Worm (Caenorhabditis elegans) whole organism, young adult: Measurements from ENCODE around the gene C03H5.9.

Experiments used
- B0261.1 ChIP-seq: sonication (generic microtip); optimal IDR thresholded peaks from 2 replicates; lab custom pipeline; 2016; ENCODE audit warnings: mild to moderate bottlenecking, missing genetic modification characterization, moderate library complexity, missing compliant biosample characterization
- B0336.3 ChIP-seq: fragments of 200-800 bp; sonication (Bioruptor generic); IDR thresholded peaks from 2 replicates; pipeline ENCODE4 v1.3.6; 2022; ENCODE audit warnings: missing genetic modification characterization, missing compliant biosample characterization
- D2030.7 ChIP-seq: fragments of 200-800 bp; sonication (Bioruptor generic); IDR thresholded peaks from 2 replicates; pipeline ENCODE4 v1.3.6; 2022; ENCODE audit warnings: missing genetic modification reagents, missing genetic modification characterization, missing compliant biosample characterization
- F23B12.7 ChIP-seq: sonication (generic microtip); optimal IDR thresholded peaks from 2 replicates; lab custom pipeline; 2017; ENCODE audit warnings: missing genetic modification characterization, mild to moderate bottlenecking, missing compliant biosample characterization, antibody characterized with exemption, moderate library complexity; ENCODE audit not compliant: insufficient read depth
- F33H1.4 ChIP-seq: fragments of 200-800 bp; sonication (Bioruptor generic); IDR thresholded peaks from 2 replicates; pipeline ENCODE4 v1.3.6; 2022; ENCODE audit warnings: missing genetic modification reagents, missing genetic modification characterization, missing compliant biosample characterization
- F49E8.2 ChIP-seq: sonication (generic microtip); optimal IDR thresholded peaks from 3 replicates; lab custom pipeline; 2017; ENCODE audit warnings: missing genetic modification characterization, mild to moderate bottlenecking, missing compliant biosample characterization, antibody characterized with exemption, moderate library complexity; ENCODE audit not compliant: insufficient read depth
- F57C9.4 ChIP-seq: sonication (generic microtip); optimal IDR thresholded peaks from 2 replicates; lab custom pipeline; 2017; ENCODE audit warnings: mild to moderate bottlenecking, missing genetic modification characterization, missing compliant biosample characterization
- K12H6.12 ChIP-seq: fragments of 200-800 bp; sonication (Bioruptor generic); optimal IDR thresholded peaks from 2 replicates; lab custom pipeline; 2018; ENCODE audit warnings: mild to moderate bottlenecking, missing genetic modification characterization, missing compliant biosample characterization
- T26A5.8 ChIP-seq: sonication (generic microtip); optimal IDR thresholded peaks from 2 replicates; lab custom pipeline; 2016; ENCODE audit warnings: missing genetic modification characterization, missing compliant biosample characterization
- Y79H2A.3 ChIP-seq: fragments of 200-800 bp; sonication (Bioruptor generic); conservative IDR thresholded peaks from 2 replicates; pipeline ENCODE4 v1.3.6; 2022; ENCODE audit warnings: missing genetic modification reagents, missing genetic modification characterization, missing compliant biosample characterization
- Y95B8A.8 ChIP-seq: fragments of 200-800 bp; sonication (Bioruptor generic); IDR thresholded peaks from 2 replicates; pipeline ENCODE4 v1.3.6; 2022; ENCODE audit warnings: missing genetic modification reagents, missing genetic modification characterization, missing compliant biosample characterization
- attf-3 ChIP-seq: fragments of 200-800 bp; sonication (Bioruptor generic); conservative IDR thresholded peaks from 2 replicates; pipeline ENCODE4 v1.3.6; 2022; ENCODE audit warnings: missing genetic modification reagents, missing genetic modification characterization, missing compliant biosample characterization
- attf-5 ChIP-seq: fragments of 200-800 bp; sonication (Bioruptor generic); optimal IDR thresholded peaks from 2 replicates; lab custom pipeline; 2018; ENCODE audit warnings: mild to moderate bottlenecking, missing genetic modification characterization, missing compliant biosample characterization
- bed-2 ChIP-seq: fragments of 200-800 bp; sonication (Bioruptor generic); IDR thresholded peaks from 2 replicates; pipeline ENCODE4 v1.3.6; 2022; ENCODE audit warnings: missing genetic modification reagents, missing genetic modification characterization, missing compliant biosample characterization
- ceh-79 ChIP-seq: sonication (generic microtip); optimal IDR thresholded peaks from 2 replicates; lab custom pipeline; 2017; ENCODE audit warnings: mild to moderate bottlenecking, missing genetic modification characterization, missing compliant biosample characterization
- chd-7 ChIP-seq: sonication (generic microtip); optimal IDR thresholded peaks from 2 replicates; lab custom pipeline; 2016; ENCODE audit warnings: mild to moderate bottlenecking, missing genetic modification characterization, moderate library complexity, missing compliant biosample characterization
- dox-1 ChIP-seq: fragments of 200-800 bp; sonication (Bioruptor generic); IDR thresholded peaks from 2 replicates; pipeline ENCODE4 v1.3.6; 2022; ENCODE audit warnings: missing genetic modification reagents, missing genetic modification characterization, missing compliant biosample characterization
- egrh-3 ChIP-seq: fragments of 200-800 bp; sonication (Bioruptor generic); IDR thresholded peaks from 2 replicates; pipeline ENCODE4 v1.3.6; 2022; ENCODE audit warnings: missing genetic modification reagents, missing genetic modification characterization, missing compliant biosample characterization
- him-1 ChIP-seq: sonication (generic microtip); optimal IDR thresholded peaks from 2 replicates; lab custom pipeline; 2016; ENCODE audit warnings: missing genotype, missing genetic modification reagents, missing genetic modification characterization, missing compliant biosample characterization
- hlh-26 ChIP-seq: fragments of 200-800 bp; sonication (Bioruptor generic); conservative IDR thresholded peaks from 2 replicates; pipeline ENCODE4 v1.3.6; 2022; ENCODE audit warnings: missing genetic modification reagents, missing genetic modification characterization, missing compliant biosample characterization
- hmg-20 ChIP-seq: fragments of 200-800 bp; sonication (Bioruptor generic); IDR thresholded peaks from 2 replicates; pipeline ENCODE4 v1.3.6; 2022; ENCODE audit warnings: missing genetic modification reagents, missing genetic modification characterization, missing compliant biosample characterization
- let-607 ChIP-seq, 2 experiments: fragments of 200-800 bp in 1 of 2; sonication (Bioruptor generic) in 1 of 2; sonication (generic microtip) in 1 of 2; optimal IDR thresholded peaks; 2 replicates each; lab custom pipeline; 2016 to 2018; ENCODE audit warnings: mild to moderate bottlenecking in 2 of 2, missing compliant biosample characterization in 2 of 2, missing genetic modification characterization in 2 of 2, moderate library complexity in 2 of 2, missing genotype in 1 of 2
- lin-54 ChIP-seq: fragments of 200-800 bp; sonication (Bioruptor generic); optimal IDR thresholded peaks from 2 replicates; lab custom pipeline; 2018; ENCODE audit warnings: mild to moderate bottlenecking, missing genetic modification characterization, missing compliant biosample characterization
- madf-10 ChIP-seq: sonication (generic microtip); optimal IDR thresholded peaks from 2 replicates; lab custom pipeline; 2016; ENCODE audit warnings: mild to moderate bottlenecking, missing genetic modification characterization, missing compliant biosample characterization
- madf-3 ChIP-seq: fragments of 200-800 bp; sonication (Bioruptor generic); IDR thresholded peaks from 2 replicates; pipeline ENCODE4 v1.3.6; 2022; ENCODE audit warnings: missing genetic modification reagents, missing genetic modification characterization, missing compliant biosample characterization
- madf-6 ChIP-seq: fragments of 200-800 bp; sonication (Bioruptor generic); IDR thresholded peaks from 2 replicates; pipeline ENCODE4 v1.3.6; 2022; ENCODE audit warnings: missing genetic modification reagents, missing genetic modification characterization, missing compliant biosample characterization
- mcd-1 ChIP-seq: fragments of 200-800 bp; sonication (Bioruptor generic); IDR thresholded peaks from 2 replicates; pipeline ENCODE4 v1.3.6; 2022; ENCODE audit warnings: missing genetic modification reagents, missing genetic modification characterization, missing compliant biosample characterization
- nfya-1 ChIP-seq: sonication (generic microtip); optimal IDR thresholded peaks from 2 replicates; lab custom pipeline; 2017; ENCODE audit warnings: antibody characterized with exemption, missing compliant biosample characterization, missing genetic modification characterization, borderline replicate concordance; ENCODE audit not compliant: insufficient read depth
- nfyb-1 ChIP-seq: fragments of 200-800 bp; sonication (Bioruptor generic); IDR thresholded peaks from 2 replicates; pipeline ENCODE4 v1.3.6; 2022; ENCODE audit warnings: missing genetic modification reagents, missing genetic modification characterization, missing compliant biosample characterization
- nhr-120 ChIP-seq: fragments of 200-800 bp; sonication (Bioruptor generic); IDR thresholded peaks from 2 replicates; pipeline ENCODE4 v1.3.6; 2022; ENCODE audit warnings: missing genetic modification characterization, missing compliant biosample characterization
- pbrm-1 ChIP-seq: fragments of 200-800 bp; sonication (Bioruptor generic); IDR thresholded peaks from 2 replicates; pipeline ENCODE4 v1.3.6; 2022; ENCODE audit warnings: missing genetic modification reagents, missing genetic modification characterization, missing compliant biosample characterization
- repo-1 ChIP-seq: sonication (generic microtip); optimal IDR thresholded peaks from 2 replicates; lab custom pipeline; 2017; ENCODE audit warnings: mild to moderate bottlenecking, missing genetic modification characterization, missing compliant biosample characterization
- rpc-1 ChIP-seq, 2 experiments: fragments of 150-350 bp in 1 of 2; sonication (generic microtip) in 1 of 2; optimal IDR thresholded peaks; 2 replicates each; lab custom pipeline; 2014 to 2018; ENCODE audit warnings: missing biosample characterization in 1 of 2, missing genetic modification characterization in 1 of 2, missing genetic modification reagents in 1 of 2, missing genotype in 1 of 2
- sdz-38 ChIP-seq: sonication (generic microtip); optimal IDR thresholded peaks from 2 replicates; lab custom pipeline; 2016; ENCODE audit warnings: missing genotype, missing genetic modification characterization, missing compliant biosample characterization
- sea-2 ChIP-seq: fragments of 200-800 bp; sonication (Bioruptor generic); IDR thresholded peaks from 2 replicates; pipeline ENCODE4 v1.3.6; 2022; ENCODE audit warnings: missing genetic modification characterization, missing compliant biosample characterization
- snpc-1.1 ChIP-seq: sonication (generic microtip); optimal IDR thresholded peaks from 2 replicates; lab custom pipeline; 2017; ENCODE audit warnings: missing genetic modification characterization, mild to moderate bottlenecking, missing compliant biosample characterization, antibody characterized with exemption, moderate library complexity, missing genotype, missing genetic modification reagents; ENCODE audit not compliant: insufficient read depth
- snpc-1.3 ChIP-seq: sonication (generic microtip); optimal IDR thresholded peaks from 2 replicates; lab custom pipeline; 2017; ENCODE audit warnings: missing genetic modification characterization, mild to moderate bottlenecking, missing compliant biosample characterization, antibody characterized with exemption, moderate library complexity, missing genotype, missing genetic modification reagents; ENCODE audit not compliant: insufficient read depth
- tlf-1 ChIP-seq: fragments of 200-800 bp; sonication (Bioruptor generic); optimal IDR thresholded peaks from 2 replicates; lab custom pipeline; 2018; ENCODE audit warnings: mild to moderate bottlenecking, missing genetic modification characterization, missing compliant biosample characterization
- zfh-2 ChIP-seq: fragments of 200-800 bp; sonication (Bioruptor generic); conservative IDR thresholded peaks from 2 replicates; pipeline ENCODE4 v1.3.6; 2022; ENCODE audit warnings: missing genetic modification reagents, missing genetic modification characterization, missing compliant biosample characterization
- ztf-18 ChIP-seq: sonication (generic microtip); optimal IDR thresholded peaks from 2 replicates; lab custom pipeline; 2016; ENCODE audit warnings: missing genotype, mild to moderate bottlenecking, missing genetic modification characterization, missing compliant biosample characterization
- ztf-6 ChIP-seq: fragments of 200-800 bp; sonication (Bioruptor generic); IDR thresholded peaks from 2 replicates; pipeline ENCODE4 v1.3.6; 2022; ENCODE audit warnings: missing genetic modification reagents, missing genetic modification characterization, missing compliant biosample characterization

The C03H5.9 gene

DNA sequence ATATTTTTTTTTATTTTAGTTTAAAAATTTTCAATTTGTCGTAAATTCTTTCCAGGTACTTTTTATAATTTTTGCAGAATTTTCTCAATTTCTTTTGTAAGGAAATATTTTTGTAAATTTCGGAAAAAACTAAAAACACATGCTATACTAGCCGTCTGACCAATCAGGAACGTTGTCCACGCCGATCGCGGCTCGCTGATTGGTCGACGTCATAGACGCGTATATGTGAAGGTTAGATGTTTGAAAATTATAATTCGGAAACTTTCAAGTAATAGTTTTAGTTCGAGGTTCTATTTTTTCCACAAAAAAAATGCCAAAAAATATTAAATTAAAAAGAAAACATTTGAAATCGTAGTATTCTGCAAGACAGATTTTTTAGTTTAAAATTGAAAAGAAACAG is 6.2 kb upstream of the C03H5.9 start:
- no peak for TF ChIP-seq B0336.3 (GFP tag; lab: Robert Waterston, UW)
- TF ChIP-seq, all 124 proteins: peak for 0

DNA sequence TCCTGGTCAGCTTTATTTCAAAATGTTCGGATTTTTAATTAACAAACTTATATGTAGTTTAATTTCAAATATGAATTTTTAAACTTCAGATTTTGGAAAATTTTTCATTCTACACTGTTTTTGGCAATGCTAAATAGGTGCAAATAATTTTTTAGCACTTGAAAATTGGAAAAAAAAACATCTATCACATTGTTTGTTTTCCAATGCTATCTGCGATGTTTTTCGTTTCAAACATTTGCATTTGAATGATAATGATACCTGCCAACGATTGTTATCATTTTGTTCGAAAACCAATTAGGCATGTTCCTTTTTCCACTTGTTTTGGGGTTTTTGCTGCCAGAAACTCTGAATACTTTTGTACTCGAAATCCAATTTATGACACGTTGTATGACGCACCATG is 3.5 kb upstream of the C03H5.9 start, which contains the start of gene C03H5.4:
C03H5.4 (plus strand) TSS at position 301 of the 400 bp plus-strand sequence.
- TF ChIP-seq hmg-20 (GFP tag; lab: Robert Waterston, UW) (no peak), chd-7 (tag; lab: Kevin White, UChicago) (no peak), nfya-1 (no peak), nfyb-1 (GFP tag; lab: Robert Waterston, UW) (no peak), K12H6.12 (tag; lab: Kevin White, UChicago) (no peak), him-1 (no peak), Y79H2A.3 (no peak), repo-1 (no peak), F23B12.7 (no peak), madf-10 (tag; lab: Kevin White, UChicago) (no peak), Y95B8A.8 (GFP tag; lab: Robert Waterston, UW) (no peak), hlh-26 (GFP tag; lab: Robert Waterston, UW) (no peak), rpc-1 (optimal IDR thresholded peaks at IDR 0.05; lab: Kevin White, UChicago) (no peak), rpc-1 (tag; optimal IDR thresholded peaks at IDR 0.05; lab: Kevin White, UChicago) (no peak), F33H1.4 (GFP tag; lab: Robert Waterston, UW) (no peak), egrh-3 (no peak), attf-3 (GFP tag; lab: Robert Waterston, UW) (no peak), tlf-1 (GFP tag; lab: Kevin White, UChicago) (no peak), B0261.1 (tag; lab: Kevin White, UChicago) (no peak)

ce11 chrII:379935-380334 is 1.5 kb downstream of the C03H5.9 start, which contains the start of gene C03H5.7:
C03H5.7 (plus strand) TSS chrII:380235.
- no peak for TF ChIP-seq attf-3 (GFP tag; lab: Robert Waterston, UW)
- TF ChIP-seq Y95B8A.8 (GFP tag; lab: Robert Waterston, UW), result no peak
- TF ChIP-seq snpc-1.1, result no peak
- TF ChIP-seq tlf-1 (GFP tag; lab: Kevin White, UChicago), result no peak
- TF ChIP-seq ztf-6 (GFP tag; lab: Robert Waterston, UW), result no peak
- no peak for TF ChIP-seq mcd-1 (GFP tag; lab: Robert Waterston, UW)
- no peak for TF ChIP-seq sdz-38 (tag; lab: Kevin White, UChicago)
- TF ChIP-seq F33H1.4 (GFP tag; lab: Robert Waterston, UW), result no peak

- no peak for TF ChIP-seq T26A5.8 (tag; lab: Kevin White, UChicago)
- TF ChIP-seq sea-2, result no peak
- no peak for TF ChIP-seq sdz-38 (tag; lab: Kevin White, UChicago)
- no peak for TF ChIP-seq F49E8.2 (tag; lab: Kevin White, UChicago)
- TF ChIP-seq F57C9.4 (tag; lab: Kevin White, UChicago), result no peak
- TF ChIP-seq madf-3 (GFP tag; lab: Robert Waterston, UW), result no peak
- TF ChIP-seq nhr-120 (GFP tag; lab: Robert Waterston, UW), result no peak
Observed at ce11 chrII:385258-385657, 6.8 kb downstream of the C03H5.9 start, which contains the start of gene C03H5.5. C03H5.5 (minus strand) TSS chrII:385358.

- TF ChIP-seq let-607 (tag; optimal IDR thresholded peaks at IDR 0.05; lab: Kevin White, UChicago), result no peak
- TF ChIP-seq zfh-2, result no peak
- TF ChIP-seq ceh-79, result no peak
- TF ChIP-seq D2030.7, result 0 out of 2 replicates have a peak, but pooled peaks have one; percentile 20
- TF ChIP-seq ztf-18 (tag; lab: Kevin White, UChicago), result peak; percentile 49
- 0 out of 2 replicates have a peak, but pooled peaks have one; percentile 14 for TF ChIP-seq dox-1
- TF ChIP-seq lin-54, result peak; percentile 74
- TF ChIP-seq snpc-1.3 (tag; lab: Kevin White, UChicago), result peak; percentile 12
- peak; percentile 40; the same call in 1 of the 2 replicates for TF ChIP-seq madf-6 (GFP tag; lab: Robert Waterston, UW)
- TF ChIP-seq attf-5 (GFP tag; lab: Kevin White, UChicago), result no peak
- no peak for TF ChIP-seq bed-2 (GFP tag; lab: Robert Waterston, UW)
- TF ChIP-seq pbrm-1 (GFP tag; lab: Robert Waterston, UW), result peak; percentile 38; the same call in 1 of the 2 replicates
- TF ChIP-seq F23B12.7, result peak; percentile 28
Observed at ce11 chrII:385957-386356, 7.5 kb downstream of the C03H5.9 start, which contains the start of gene C03H5.3. C03H5.3 (plus strand) TSS chrII:386088.
